Fruit fly (Drosophila melanogaster) whole organism: ENCODE data around the gene CG13856.

ENCODE experiments used
- pan ChIP-seq: fragments of >200 bp; optimal IDR thresholded peaks from 2 replicates; lab custom pipeline; 2017
- psq ChIP-seq: fragments of >200 bp; optimal IDR thresholded peaks from 2 replicates; lab custom pipeline; 2017
- usp ChIP-seq: fragments of >200 bp; optimal IDR thresholded peaks from 2 replicates; lab custom pipeline; 2017; ENCODE audit warnings: missing biosample characterization, missing genetic modification characterization, mixed read lengths

- TF ChIP-seq pan (no peak), psq (lab: Kevin White, UChicago) (no peak), usp (GFP tag; lab: Kevin White, UChicago) (no peak)
Observed at dm6 chr3R:22379942-22380341, 22.5 kb upstream of the CG13856 start, which contains the start of gene CG34149.
